Worm (Caenorhabditis elegans) whole organism, L4/young adult: Measurements from ENCODE around the gene cap-2.

Experiments
- W03F9.2 ChIP-seq: fragments of 150-350 bp; optimal IDR thresholded peaks from 2 replicates; lab custom pipeline; 2014; ENCODE audit warnings: missing biosample characterization, missing genetic modification characterization
- dao-5 ChIP-seq: sonication (generic microtip); optimal IDR thresholded peaks from 2 replicates; lab custom pipeline; 2016; ENCODE audit warnings: missing genotype, missing genetic modification characterization, moderate library complexity, missing compliant biosample characterization
- him-1 ChIP-seq: sonication (generic microtip); optimal IDR thresholded peaks from 2 replicates; lab custom pipeline; 2016; ENCODE audit warnings: missing genotype, missing genetic modification reagents, missing genetic modification characterization, missing compliant biosample characterization

DNA sequence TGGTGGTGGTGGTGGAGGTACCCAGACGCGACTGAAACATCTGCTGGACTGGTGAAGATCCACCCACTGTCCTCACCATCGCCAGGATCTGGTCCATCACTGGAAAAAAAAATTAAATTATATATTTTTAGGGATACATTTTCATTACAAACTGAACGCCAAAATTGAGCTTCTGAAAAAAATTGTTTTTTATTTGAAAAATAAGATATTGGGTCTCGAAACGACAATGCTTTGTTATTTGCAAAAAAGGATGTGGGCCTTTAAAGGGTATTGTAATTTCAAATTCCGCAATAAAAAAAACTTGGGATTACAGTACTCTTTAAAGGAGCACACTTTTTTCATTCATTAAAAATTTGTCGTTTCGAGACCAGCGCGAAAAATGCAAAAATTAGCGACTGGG is 19.1 kb upstream of the cap-2 start, which contains the start of gene M106.2:
- TF ChIP-seq him-1 (tag; lab: Kevin White, UChicago) (no peak), dao-5 (tag; lab: Kevin White, UChicago) (no peak), W03F9.2 (tag; lab: Kevin White, UChicago) (no peak)
